Fruit fly (Drosophila melanogaster) S2 (cell line): ENCODE data around the gene eIF2beta.

Experiments
- CG8478 ChIP-seq: fragments of >200 bp; optimal IDR thresholded peaks from 2 replicates; lab custom pipeline; 2018
- CTCF ChIP-seq, 2 experiments: fragments of >200 bp; optimal IDR thresholded peaks; 2 replicates each; lab custom pipeline; 2018

The eIF2beta gene

dm6 chr3L:12526433-12527113, at the start of gene eIF2beta:
Gene eIF2beta, minus strand, starts transcription at chr3L:12526731.
- TF ChIP-seq CTCF (optimal IDR thresholded peaks at IDR 0.05; lab: Kevin White, UChicago) (peak; percentile 77 to 91), CG8478 (lab: Kevin White, UChicago) (no peak)

DNA sequence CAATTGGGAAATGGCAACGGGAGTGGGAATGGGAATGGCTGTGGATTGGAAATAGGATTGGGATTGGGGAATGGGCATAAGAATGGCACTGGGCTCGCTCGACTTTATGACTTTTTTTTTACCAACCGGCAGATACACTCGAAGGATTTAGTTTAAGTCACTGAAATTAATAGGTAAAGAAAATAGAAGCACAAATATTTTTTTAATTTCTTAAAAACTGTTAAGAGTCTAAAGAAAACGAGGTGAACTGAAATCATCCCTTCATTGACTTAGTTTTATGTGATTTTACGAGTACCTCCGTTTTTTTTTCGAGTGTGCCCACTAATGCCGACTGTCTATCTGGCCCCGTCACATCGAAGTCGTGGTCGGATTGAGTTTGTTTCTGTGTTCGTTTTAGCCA, 48.3 kb upstream of the eIF2beta start:
- no peak for TF ChIP-seq CTCF (optimal IDR thresholded peaks at IDR 0.05; lab: Kevin White, UChicago)

- TF ChIP-seq CTCF (optimal IDR thresholded peaks at IDR 0.05; lab: Kevin White, UChicago) (peak in 1 of 2 experiments; percentile 39), CG8478 (lab: Kevin White, UChicago) (no peak)
Observed at dm6 chr3L:12572366-12572765, 45.8 kb upstream of the eIF2beta start, which contains the start of gene sowah. Gene sowah, minus strand, starts transcription at chr3L:12572542.

DNA sequence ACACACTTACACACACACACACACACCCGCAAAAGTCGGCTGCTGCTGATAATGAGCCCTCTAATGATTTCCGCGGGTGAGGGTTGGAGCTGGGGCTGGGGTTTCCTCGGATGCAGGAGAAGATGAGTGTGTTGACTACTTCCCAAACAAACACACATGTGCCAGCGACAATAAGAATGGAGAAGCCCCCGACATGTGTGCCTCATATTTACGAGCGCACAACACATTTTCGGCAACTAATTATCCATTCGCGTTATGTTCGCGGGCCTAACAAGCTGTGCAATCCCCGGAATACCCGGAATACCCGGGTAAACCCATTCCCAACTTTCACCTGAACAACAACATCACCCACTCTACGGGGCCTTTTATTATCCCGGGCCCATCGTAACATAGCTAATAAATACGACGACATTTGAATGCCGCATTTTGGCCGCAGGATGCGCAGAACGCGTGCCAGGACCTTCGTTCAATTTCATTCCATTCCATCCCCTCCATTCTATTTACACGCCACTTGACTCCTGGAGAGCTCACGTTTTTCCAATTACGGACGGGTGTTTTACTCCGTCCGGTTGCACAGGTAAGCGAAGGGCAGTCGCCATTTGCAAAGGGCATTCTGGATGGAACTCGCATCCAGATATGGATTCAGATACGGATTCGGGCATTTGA, 39.7 kb upstream of the eIF2beta start:
- TF ChIP-seq CTCF (optimal IDR thresholded peaks at IDR 0.05; lab: Kevin White, UChicago): no peak
- TF ChIP-seq CG8478 (lab: Kevin White, UChicago): no peak

- no peak for TF ChIP-seq CTCF (optimal IDR thresholded peaks at IDR 0.05; lab: Kevin White, UChicago)
- no peak for TF ChIP-seq CG8478 (lab: Kevin White, UChicago)
Observed at dm6 chr3L:12565422-12565821, 38.9 kb upstream of the eIF2beta start.

DNA sequence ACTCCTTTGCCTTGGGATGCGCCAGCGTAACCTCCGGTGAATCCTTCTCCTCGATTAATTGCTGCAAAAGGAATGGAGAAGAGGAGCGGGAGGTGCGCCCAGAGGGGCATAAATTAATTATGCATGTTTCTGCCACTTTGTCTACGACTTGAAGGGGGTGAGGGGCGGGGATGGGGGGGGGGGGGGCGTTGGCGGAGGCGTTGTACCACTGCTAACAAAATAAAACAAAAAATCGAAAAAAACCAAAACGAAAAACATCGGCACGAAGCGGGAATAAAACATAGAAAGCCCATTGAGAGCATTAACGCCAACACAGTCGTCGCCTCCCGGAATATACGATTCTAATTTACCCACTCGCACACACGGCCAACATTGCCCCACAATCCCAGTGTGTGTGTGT, 38.4 kb upstream of the eIF2beta start:
- TF ChIP-seq CTCF (optimal IDR thresholded peaks at IDR 0.05; lab: Kevin White, UChicago): no peak
- TF ChIP-seq CG8478 (lab: Kevin White, UChicago): no peak

dm6 chr3L:12564284-12564683, 37.8 kb upstream of the eIF2beta start:
- TF ChIP-seq CTCF (optimal IDR thresholded peaks at IDR 0.05; lab: Kevin White, UChicago) (no peak), CG8478 (lab: Kevin White, UChicago) (no peak)

- TF ChIP-seq CTCF (optimal IDR thresholded peaks at IDR 0.05; lab: Kevin White, UChicago) (no peak), CG8478 (lab: Kevin White, UChicago) (no peak)
Observed at dm6 chr3L:12559273-12559672, 32.7 kb upstream of the eIF2beta start.

DNA sequence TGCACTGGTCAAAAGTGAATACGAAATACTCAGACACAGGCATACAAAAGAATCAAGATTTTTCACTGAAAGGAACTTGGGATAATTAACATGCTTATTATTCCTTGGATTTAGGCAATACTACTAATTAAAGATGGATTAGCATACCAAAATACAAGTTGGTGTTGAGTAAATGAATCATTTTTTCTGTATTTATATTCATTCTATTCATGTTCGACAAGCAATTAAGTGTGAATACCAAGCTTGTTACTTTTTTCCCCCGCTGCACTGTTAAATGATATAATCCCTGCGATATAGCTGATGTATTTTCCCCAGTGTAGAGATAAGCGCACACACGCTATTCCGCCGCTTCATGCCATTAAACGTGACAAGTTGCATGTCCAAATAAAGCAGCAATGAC, 31.2 kb upstream of the eIF2beta start:
- TF ChIP-seq CTCF (optimal IDR thresholded peaks at IDR 0.05; lab: Kevin White, UChicago) (no peak), CG8478 (lab: Kevin White, UChicago) (no peak)

DNA sequence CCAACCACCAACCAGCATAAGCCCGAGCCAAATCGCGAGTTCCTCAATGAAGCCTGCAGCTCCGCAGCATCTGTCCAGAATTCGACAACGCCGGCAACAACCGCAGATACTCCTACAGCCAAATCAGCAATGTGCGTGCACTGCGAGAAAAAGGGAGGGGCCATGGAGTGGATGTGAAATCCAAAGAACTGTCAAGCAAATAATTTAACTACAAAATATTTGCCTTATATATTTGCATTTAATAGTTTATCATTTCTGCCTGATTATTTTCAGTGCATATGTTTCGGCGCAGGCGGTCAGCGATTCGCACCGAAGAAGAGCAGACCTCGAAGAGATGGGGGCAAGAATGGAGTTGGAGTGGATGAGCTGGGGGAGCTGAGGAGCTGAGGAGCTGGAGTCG, 25.1 kb upstream of the eIF2beta start:
- no peak for TF ChIP-seq CG8478 (lab: Kevin White, UChicago)
- TF ChIP-seq CTCF (optimal IDR thresholded peaks at IDR 0.05; lab: Kevin White, UChicago): no peak

- TF ChIP-seq CTCF (optimal IDR thresholded peaks at IDR 0.05; lab: Kevin White, UChicago) (no peak), CG8478 (lab: Kevin White, UChicago) (no peak)
Observed at dm6 chr3L:12549471-12549870, 22.9 kb upstream of the eIF2beta start.

DNA sequence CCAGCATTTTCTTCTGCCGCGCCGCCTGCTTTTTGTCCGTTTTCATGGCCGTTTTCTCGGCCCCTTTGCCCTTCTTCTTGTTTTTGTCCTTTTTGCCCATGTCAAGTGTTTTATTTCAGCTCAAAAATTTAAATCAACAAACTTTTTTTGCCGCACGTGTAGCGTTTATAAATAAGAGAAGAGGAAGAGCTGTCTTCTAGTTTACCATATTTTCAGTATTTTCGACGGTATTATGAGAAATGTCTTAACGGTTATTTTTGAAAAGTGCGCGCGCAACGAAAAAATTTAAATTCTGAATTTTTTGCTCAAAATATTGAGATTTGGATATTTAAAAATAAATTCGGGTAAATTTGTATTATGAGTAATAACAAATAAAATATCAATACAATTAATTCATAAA, 10.6 kb upstream of the eIF2beta start, which contains the start of gene CG4069:
Gene CG4069 (minus strand): TSS at position 193 of the 400 bp plus-strand sequence.
- TF ChIP-seq CG8478 (lab: Kevin White, UChicago): no peak
- no peak for TF ChIP-seq CTCF (optimal IDR thresholded peaks at IDR 0.05; lab: Kevin White, UChicago)

dm6 chr3L:12534318-12534717, 7.8 kb upstream of the eIF2beta start, which contains the start of gene Pmm2:
Gene Pmm2, plus strand, starts transcription at chr3L:12534590.
- TF ChIP-seq CG8478 (lab: Kevin White, UChicago) (no peak), CTCF (optimal IDR thresholded peaks at IDR 0.05; lab: Kevin White, UChicago) (peak in 1 of 2 experiments; percentile 17)

dm6 chr3L:12533392-12534070, 7.0 kb upstream of the eIF2beta start, which contains the start of the genes Tsf2 and CG34242:
Gene Tsf2, minus strand, starts transcription at chr3L:12533724.
Gene CG34242, plus strand, starts transcription at chr3L:12533996.
- TF ChIP-seq CTCF (optimal IDR thresholded peaks at IDR 0.05; lab: Kevin White, UChicago) (no peak), CG8478 (lab: Kevin White, UChicago) (no peak)

dm6 chr3L:12532220-12532619, 5.7 kb upstream of the eIF2beta start:
- no peak for TF ChIP-seq CG8478 (lab: Kevin White, UChicago)
- TF ChIP-seq CTCF (optimal IDR thresholded peaks at IDR 0.05; lab: Kevin White, UChicago): no peak
